Fruit fly (Drosophila melanogaster) whole organism, embryonic: ENCODE data around the gene CG15382.
A peak's percentile ranks its signal among the peaks of the same experiment; 100 is the strongest.

Experiments
- Atf-2 ChIP-seq: fragments of 200-800 bp; sonication (Bioruptor generic); optimal IDR thresholded peaks from 2 replicates; lab custom pipeline; 2016; ENCODE audit warnings: missing biosample characterization, missing genetic modification characterization
- BEAF-32 ChIP-seq: fragments of 200-800 bp; sonication (Bioruptor generic); optimal IDR thresholded peaks from 3 replicates; lab custom pipeline; 2017; ENCODE audit warnings: missing biosample characterization, missing genetic modification characterization, mild to moderate bottlenecking, moderate library complexity, missing genetic modification reagents
- BtbVII ChIP-seq: fragments of 200-800 bp; sonication (Bioruptor generic); optimal IDR thresholded peaks from 3 replicates; lab custom pipeline; 2017; ENCODE audit warnings: missing biosample characterization, mild to moderate bottlenecking, missing genetic modification characterization
- CG10654 ChIP-seq: fragments of 200-800 bp; sonication (Bioruptor generic); optimal IDR thresholded peaks from 2 replicates; lab custom pipeline; 2016; ENCODE audit warnings: missing biosample characterization, missing genetic modification characterization
- CG11247 ChIP-seq: fragments of 200-800 bp; sonication (Bioruptor generic); IDR thresholded peaks from 2 replicates; pipeline ENCODE4 v1.3.6; 2022; ENCODE audit warnings: missing biosample characterization, missing genetic modification characterization
- CG11696 ChIP-seq: fragments of 200-800 bp; sonication (Bioruptor generic); IDR thresholded peaks from 2 replicates; pipeline ENCODE4 v1.3.6; 2022; ENCODE audit warnings: missing biosample characterization, missing genetic modification characterization
- CG12236 ChIP-seq: fragments of 200-800 bp; sonication (Bioruptor generic); optimal IDR thresholded peaks from 2 replicates; lab custom pipeline; 2016; ENCODE audit warnings: missing biosample characterization, missing genetic modification characterization
- CG13624 ChIP-seq: fragments of 200-800 bp; sonication (Bioruptor generic); optimal IDR thresholded peaks from 2 replicates; lab custom pipeline; 2016; ENCODE audit warnings: missing biosample characterization, missing genetic modification characterization
- CG15073 ChIP-seq: fragments of 200-800 bp; sonication (Bioruptor generic); optimal IDR thresholded peaks from 2 replicates; lab custom pipeline; 2016; ENCODE audit warnings: missing biosample characterization, missing genetic modification characterization
- CG1602 ChIP-seq: fragments of 200-800 bp; sonication (Bioruptor generic); optimal IDR thresholded peaks from 3 replicates; lab custom pipeline; 2016; ENCODE audit warnings: missing biosample characterization, missing genetic modification characterization
- CG17359 ChIP-seq: fragments of 200-800 bp; sonication (Bioruptor generic); optimal IDR thresholded peaks from 3 replicates; lab custom pipeline; 2018; ENCODE audit warnings: missing biosample characterization, mild to moderate bottlenecking, missing genetic modification characterization, moderate library complexity
- CG17361 ChIP-seq: fragments of 200-800 bp; sonication (Bioruptor generic); IDR thresholded peaks from 3 replicates; pipeline ENCODE4 v1.3.6; 2022; ENCODE audit warnings: missing biosample characterization, missing genetic modification characterization
- CG18619 ChIP-seq: fragments of 200-800 bp; sonication (Bioruptor generic); optimal IDR thresholded peaks from 3 replicates; lab custom pipeline; 2017; ENCODE audit warnings: missing biosample characterization, mild to moderate bottlenecking, missing genetic modification characterization
- CG2712 ChIP-seq: fragments of 200-800 bp; optimal IDR thresholded peaks from 3 replicates; lab custom pipeline; 2019; ENCODE audit warnings: missing biosample characterization, mild to moderate bottlenecking, missing genetic modification characterization, moderate library complexity
- CG31365 ChIP-seq: fragments of 200-800 bp; sonication (Bioruptor generic); optimal IDR thresholded peaks from 2 replicates; lab custom pipeline; 2018; ENCODE audit warnings: missing biosample characterization, mild to moderate bottlenecking, missing genetic modification characterization
- CG31388 ChIP-seq: fragments of 200-800 bp; sonication (Bioruptor generic); optimal IDR thresholded peaks from 2 replicates; lab custom pipeline; 2016; ENCODE audit warnings: missing biosample characterization, missing genetic modification characterization
- CG3838 ChIP-seq: fragments of 200-800 bp; sonication (Bioruptor generic); optimal IDR thresholded peaks from 3 replicates; lab custom pipeline; 2016; ENCODE audit warnings: missing biosample characterization, missing genetic modification characterization
- CG6689 ChIP-seq: fragments of 200-800 bp; sonication (Bioruptor generic); IDR thresholded peaks from 2 replicates; pipeline ENCODE4 v1.3.6; 2022; ENCODE audit warnings: missing biosample characterization, missing genetic modification characterization
- CG8388 ChIP-seq: fragments of 200-800 bp; sonication (Bioruptor generic); optimal IDR thresholded peaks from 2 replicates; lab custom pipeline; 2019; ENCODE audit warnings: missing biosample characterization, mild to moderate bottlenecking, missing genetic modification characterization, moderate library complexity
- CG8478 ChIP-seq: fragments of >200 bp; optimal IDR thresholded peaks from 2 replicates; lab custom pipeline; 2018
- CG9609 ChIP-seq: fragments of 200-800 bp; sonication (Bioruptor generic); optimal IDR thresholded peaks from 3 replicates; lab custom pipeline; 2016; ENCODE audit warnings: missing biosample characterization, missing genetic modification characterization
- Dll ChIP-seq: fragments of 200-800 bp; sonication (Bioruptor generic); IDR thresholded peaks from 4 replicates; pipeline ENCODE4 v1.3.6; 2022; ENCODE audit warnings: missing biosample characterization, missing genetic modification characterization; ENCODE audit not compliant: partially characterized antibody
- Dp ChIP-seq: fragments of 200-800 bp; sonication (Bioruptor generic); optimal IDR thresholded peaks from 2 replicates; lab custom pipeline; 2018; ENCODE audit warnings: missing biosample characterization, mild to moderate bottlenecking, missing genetic modification characterization, moderate library complexity
- Dref ChIP-seq: fragments of 200-800 bp; sonication (Bioruptor generic); IDR thresholded peaks from 2 replicates; pipeline ENCODE4 v1.3.6; 2022; ENCODE audit warnings: missing biosample characterization, missing genetic modification characterization
- Fer2 ChIP-seq: fragments of 200-800 bp; sonication (Bioruptor generic); optimal IDR thresholded peaks from 2 replicates; lab custom pipeline; 2018; ENCODE audit warnings: missing biosample characterization, mild to moderate bottlenecking, missing genetic modification characterization, moderate library complexity
- H15 ChIP-seq: fragments of 200-800 bp; sonication (Bioruptor generic); IDR thresholded peaks from 3 replicates; pipeline ENCODE4 v1.3.6; 2022; ENCODE audit warnings: missing biosample characterization, missing genetic modification characterization
- H2.0 ChIP-seq: fragments of 200-800 bp; sonication (Bioruptor generic); IDR thresholded peaks from 2 replicates; pipeline ENCODE4 v1.3.6; 2022; ENCODE audit warnings: missing biosample characterization, missing genetic modification characterization
- HLHmδ ChIP-seq: fragments of 200-800 bp; sonication (Bioruptor generic); optimal IDR thresholded peaks from 2 replicates; lab custom pipeline; 2018; ENCODE audit warnings: missing biosample characterization, mild to moderate bottlenecking, missing genetic modification characterization, moderate library complexity
- Hr51 ChIP-seq, 2 experiments: fragments of 200-800 bp; sonication (Bioruptor generic); optimal IDR thresholded peaks; 2 replicates in 1 of 2; 3 replicates in 1 of 2; lab custom pipeline; 2016 to 2018; ENCODE audit warnings: missing biosample characterization in 2 of 2, missing genetic modification characterization in 2 of 2, mild to moderate bottlenecking in 1 of 2, moderate library complexity in 1 of 2
- MTF-1 ChIP-seq: fragments of 200-800 bp; sonication (Bioruptor generic); optimal IDR thresholded peaks from 2 replicates; lab custom pipeline; 2018; ENCODE audit warnings: missing biosample characterization, mild to moderate bottlenecking, missing genetic modification characterization, borderline replicate concordance
- Sox100B ChIP-seq: fragments of 200-800 bp; sonication (Bioruptor generic); optimal IDR thresholded peaks from 3 replicates; lab custom pipeline; 2018; ENCODE audit warnings: missing biosample characterization, mild to moderate bottlenecking, missing genetic modification characterization
- Spps ChIP-seq: fragments of 200-800 bp; sonication (Bioruptor generic); optimal IDR thresholded peaks from 2 replicates; lab custom pipeline; 2018; ENCODE audit warnings: missing biosample characterization, mild to moderate bottlenecking, missing genetic modification characterization
- Sry-β ChIP-seq: fragments of 200-800 bp; sonication (Bioruptor generic); optimal IDR thresholded peaks from 2 replicates; lab custom pipeline; 2018; ENCODE audit warnings: missing biosample characterization, mild to moderate bottlenecking, missing genetic modification characterization, moderate library complexity
- ab ChIP-seq: fragments of 200-800 bp; sonication (Bioruptor generic); optimal IDR thresholded peaks from 2 replicates; lab custom pipeline; 2016; ENCODE audit warnings: missing biosample characterization, missing genetic modification characterization
- az2 ChIP-seq: fragments of 200-800 bp; sonication (Bioruptor generic); optimal IDR thresholded peaks from 3 replicates; lab custom pipeline; 2016; ENCODE audit warnings: missing biosample characterization, missing genetic modification characterization
- bbx ChIP-seq: fragments of 200-800 bp; sonication (Bioruptor generic); IDR thresholded peaks from 2 replicates; pipeline ENCODE4 v1.3.6; 2022; ENCODE audit warnings: missing biosample characterization, missing genetic modification characterization; ENCODE audit not compliant: partially characterized antibody
- crc ChIP-seq: fragments of 200-800 bp; sonication (Bioruptor generic); optimal IDR thresholded peaks from 2 replicates; lab custom pipeline; 2016; ENCODE audit warnings: missing biosample characterization, missing genetic modification characterization
- crp ChIP-seq, 2 experiments: fragments of 200-800 bp; sonication (Bioruptor generic); optimal IDR thresholded peaks; 2 replicates in 1 of 2; 3 replicates in 1 of 2; lab custom pipeline; 2017; ENCODE audit warnings: missing biosample characterization in 2 of 2, missing genetic modification characterization in 2 of 2, mild to moderate bottlenecking in 1 of 2, moderate library complexity in 1 of 2
- dati ChIP-seq: fragments of 200-800 bp; sonication (Bioruptor generic); IDR thresholded peaks from 2 replicates; pipeline ENCODE4 v1.3.6; 2022; ENCODE audit warnings: missing biosample characterization, missing genetic modification characterization
- dimm ChIP-seq: fragments of 200-800 bp; sonication (Bioruptor generic); IDR thresholded peaks from 2 replicates; pipeline ENCODE4 v1.3.6; 2022; ENCODE audit warnings: missing biosample characterization, missing genetic modification characterization
- dmrt99B ChIP-seq: fragments of 200-800 bp; sonication (Bioruptor generic); optimal IDR thresholded peaks from 2 replicates; lab custom pipeline; 2018; ENCODE audit warnings: missing biosample characterization, mild to moderate bottlenecking, missing genetic modification characterization, moderate library complexity
- grau ChIP-seq: fragments of 200-800 bp; optimal IDR thresholded peaks from 3 replicates; lab custom pipeline; 2019; ENCODE audit warnings: missing biosample characterization, mild to moderate bottlenecking, missing genetic modification characterization, moderate library complexity
- hkb ChIP-seq, 2 experiments: fragments of 200-800 bp in 1 of 2; fragments of >200 bp in 1 of 2; sonication (Bioruptor generic) in 1 of 2; IDR thresholded peaks in 1 of 2; optimal IDR thresholded peaks in 1 of 2; 2 replicates each; pipeline versions ENCODE4 v1.3.6 to Lab custom; 2017 to 2022; ENCODE audit warnings: missing biosample characterization in 1 of 2, missing genetic modification characterization in 1 of 2
- inv ChIP-seq: fragments of 200-800 bp; sonication (Bioruptor generic); IDR thresholded peaks from 2 replicates; pipeline ENCODE4 v1.3.6; 2022; ENCODE audit warnings: missing biosample characterization, missing genetic modification characterization; ENCODE audit not compliant: partially characterized antibody
- jing ChIP-seq: fragments of 200-800 bp; sonication (Bioruptor generic); optimal IDR thresholded peaks from 2 replicates; lab custom pipeline; 2018; ENCODE audit warnings: missing biosample characterization, mild to moderate bottlenecking, missing genetic modification characterization
- row ChIP-seq: fragments of 200-800 bp; sonication (Bioruptor generic); IDR thresholded peaks from 3 replicates; pipeline ENCODE4 v1.3.6; 2022; ENCODE audit warnings: missing biosample characterization, missing genetic modification characterization
- sna ChIP-seq: fragments of 200-800 bp; sonication (Bioruptor generic); IDR thresholded peaks from 2 replicates; pipeline ENCODE4 v1.3.6; 2022; ENCODE audit warnings: missing biosample characterization, missing genetic modification characterization; ENCODE audit not compliant: partially characterized antibody
- tll ChIP-seq, 2 experiments: fragments of 200-800 bp in 1 of 2; fragments of >200 bp in 1 of 2; sonication (Bioruptor generic) in 1 of 2; optimal IDR thresholded peaks; 2 replicates each; lab custom pipeline; 2017 to 2019; ENCODE audit warnings: missing biosample characterization in 2 of 2, missing genetic modification characterization in 2 of 2, mild to moderate bottlenecking in 1 of 2, moderate library complexity in 1 of 2
- unpg ChIP-seq: fragments of 200-800 bp; sonication (Bioruptor generic); optimal IDR thresholded peaks from 3 replicates; lab custom pipeline; 2018; ENCODE audit warnings: missing biosample characterization, mild to moderate bottlenecking, missing genetic modification characterization, moderate library complexity

Gene CG15382

DNA sequence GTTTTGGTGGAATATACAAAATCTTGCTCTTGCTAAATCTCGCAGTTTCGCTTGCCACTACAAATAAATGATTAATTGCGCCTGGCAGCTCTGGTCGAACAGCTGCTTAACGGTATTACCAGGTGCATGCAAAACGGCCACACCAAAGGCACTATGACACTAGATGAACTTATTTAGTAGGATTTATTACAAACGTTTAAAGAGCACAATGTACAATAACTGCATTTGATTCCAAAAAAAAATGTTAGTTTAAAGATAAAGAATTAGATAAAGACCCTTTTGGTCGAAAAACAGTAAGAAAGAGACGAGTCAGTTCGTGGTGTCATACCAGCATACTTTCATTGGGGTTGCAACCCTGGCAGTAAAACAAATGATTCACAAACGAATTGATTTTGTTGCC lies 8.3 kb upstream of the CG15382 start, which contains the start of the genes CG11723 and Tbcd (continued):
- TF ChIP-seq CG31388 (GFP tag; lab: Kevin White, UChicago) (peak; percentile 64), inv (GFP tag; lab: Robert Waterston, UW) (no peak), bbx (0 out of 2 replicates have a peak, but pooled peaks have one; percentile 27), sna (GFP tag; lab: Robert Waterston, UW) (peak; percentile 50; the same call in 1 of the 2 replicates), CG8478 (no peak), H2.0 (GFP tag; lab: Robert Waterston, UW) (peak; percentile 94), CG6689 (peak; percentile 93), Sry-β (GFP tag; lab: Kevin White, UChicago) (peak; percentile 64), crp (GFP tag; optimal IDR thresholded peaks at IDR 0.05; lab: Kevin White, UChicago) (peak; percentile 79 to 92), CG18619 (GFP tag; lab: Kevin White, UChicago) (peak; percentile 83), HLHmδ (GFP tag; lab: Kevin White, UChicago) (no peak), CG10654 (peak; percentile 71), CG15073 (GFP tag; lab: Kevin White, UChicago) (no peak), CG2712 (tag; lab: Kevin White, UChicago) (peak; percentile 91), Dll (GFP tag; lab: Robert Waterston, UW) (peak; percentile 60; the same call in 2 of the 4 replicates), CG1602 (GFP tag; lab: Kevin White, UChicago) (peak; percentile 88), az2 (GFP tag; lab: Kevin White, UChicago) (peak; percentile 83), CG8388 (GFP tag; lab: Kevin White, UChicago) (peak; percentile 88), BtbVII (GFP tag; lab: Kevin White, UChicago) (no peak), CG13624 (GFP tag; lab: Kevin White, UChicago) (peak; percentile 84), CG31365 (tag; lab: Kevin White, UChicago) (no peak), row (GFP tag; lab: Robert Waterston, UW) (peak; percentile 98), crc (peak; percentile 75), CG11696 (peak; percentile 85), unpg (GFP tag; lab: Kevin White, UChicago) (peak; percentile 91), tll (GFP tag; optimal IDR thresholded peaks at IDR 0.05; lab: Kevin White, UChicago) (peak in 1 of 2 experiments; percentile 20), Atf-2 (GFP tag; lab: Kevin White, UChicago) (peak; percentile 83), Hr51 (GFP tag; optimal IDR thresholded peaks at IDR 0.05; lab: Kevin White, UChicago) (peak in 1 of 2 experiments; percentile 79), Fer2 (tag; lab: Kevin White, UChicago) (peak; percentile 75), Dp (GFP tag; lab: Kevin White, UChicago) (peak; percentile 29), dimm (GFP tag; lab: Robert Waterston, UW) (peak; percentile 85), dmrt99B (tag; lab: Kevin White, UChicago) (no peak), CG17359 (no peak), CG9609 (GFP tag; lab: Kevin White, UChicago) (peak; percentile 89), CG11247 (GFP tag; lab: Robert Waterston, UW) (peak; percentile 85), grau (tag; lab: Kevin White, UChicago) (peak; percentile 87), ab (GFP tag; lab: Kevin White, UChicago) (peak; percentile 60), hkb (optimal IDR thresholded peaks at IDR 0.05; lab: Kevin White, UChicago) (no peak), hkb (GFP tag; IDR thresholded peaks at IDR 0.05; lab: Robert Waterston, UW) (peak; percentile 95), CG3838 (GFP tag; lab: Kevin White, UChicago) (peak; percentile 25), CG12236 (GFP tag; lab: Kevin White, UChicago) (peak; percentile 69), jing (no peak), BEAF-32 (peak; percentile 33), CG17361 (GFP tag; lab: Robert Waterston, UW) (no peak; the same call in none of the 3 replicates), H15 (peak; percentile 95), MTF-1 (GFP tag; lab: Kevin White, UChicago) (peak; percentile 55), Sox100B (GFP tag; lab: Kevin White, UChicago) (no peak), Dref (GFP tag; lab: Robert Waterston, UW) (0 out of 2 replicates have a peak, but pooled peaks have one; percentile 22), dati (GFP tag; lab: Robert Waterston, UW) (peak; percentile 75), Spps (tag; lab: Kevin White, UChicago) (peak; percentile 73)
